Worm (Caenorhabditis elegans): ENCODE data around the gene cyp-13A7.

- TF ChIP-seq nfya-1 (tag; optimal IDR thresholded peaks at IDR 0.05) (peak; percentile 9), ceh-30 (tag; optimal IDR thresholded peaks at IDR 0.05) (no peak), ref-2 (tag; optimal IDR thresholded peaks at IDR 0.05) (no peak), pax-1 (tag; optimal IDR thresholded peaks at IDR 0.05) (no peak), pha-4 (tag; optimal IDR thresholded peaks at IDR 0.05) (no peak), ceh-24 (tag; optimal IDR thresholded peaks at IDR 0.05) (no peak), elt-2 (tag; optimal IDR thresholded peaks at IDR 0.05) (no peak), ceh-9 (tag; optimal IDR thresholded peaks at IDR 0.05) (no peak), ztf-16 (tag; optimal IDR thresholded peaks at IDR 0.05) (no peak), elt-4 (tag; optimal IDR thresholded peaks at IDR 0.05) (no peak), npax-4 (tag; optimal IDR thresholded peaks at IDR 0.05) (no peak)
Measured at ce11 chrII:9838260-9838935, 35.0 kb downstream of the cyp-13A7 start, which contains the start of gene arrd-4.
